Worm (Caenorhabditis elegans): ENCODE data around the gene ZK1127.5.

- TF ChIP-seq ama-1 (optimal IDR thresholded peaks at IDR 0.05) (no peak), ceh-36 (tag; optimal IDR thresholded peaks at IDR 0.05) (no peak), tra-4 (tag; optimal IDR thresholded peaks at IDR 0.05) (no peak), hnd-1 (tag; optimal IDR thresholded peaks at IDR 0.05) (no peak), hmbx-1 (tag; optimal IDR thresholded peaks at IDR 0.05) (no peak), pes-1 (GFP tag; IDR thresholded peaks at IDR 0.05) (no peak), ets-7 (tag; optimal IDR thresholded peaks at IDR 0.05) (no peak), flt-1 (GFP tag; IDR thresholded peaks at IDR 0.05) (no peak)
Measured at ce11 chrII:7075564-7076228, 25.2 kb downstream of the ZK1127.5 start, which contains the start of gene T02G5.7.

All from whole organism, early embryonic.